Worm (Caenorhabditis elegans) whole organism, young adult: ENCODE results near the gene lact-1.

Source experiments
- B0035.1 ChIP-seq: sonication (generic microtip); optimal IDR thresholded peaks from 2 replicates; lab custom pipeline; 2016; ENCODE audit warnings: missing genetic modification characterization, mild to moderate bottlenecking, missing compliant biosample characterization, missing genotype, missing genetic modification reagents
- C17E4.6 ChIP-seq: fragments of 200-800 bp; sonication (Bioruptor generic); IDR thresholded peaks from 2 replicates; pipeline ENCODE4 v1.3.6; 2022; ENCODE audit warnings: missing genetic modification reagents, missing genetic modification characterization, missing compliant biosample characterization
- F10E7.11 ChIP-seq: sonication (generic microtip); optimal IDR thresholded peaks from 2 replicates; lab custom pipeline; 2017; ENCODE audit warnings: mild to moderate bottlenecking, missing genetic modification characterization, moderate library complexity, missing compliant biosample characterization
- F52B5.7 ChIP-seq: sonication (generic microtip); optimal IDR thresholded peaks from 2 replicates; lab custom pipeline; 2016; ENCODE audit warnings: mild to moderate bottlenecking, missing genetic modification characterization, missing compliant biosample characterization
- K11D2.4 ChIP-seq: fragments of 200-800 bp; sonication (Bioruptor generic); IDR thresholded peaks from 2 replicates; pipeline ENCODE4 v1.3.6; 2022; ENCODE audit warnings: missing genetic modification reagents, missing genetic modification characterization, missing compliant biosample characterization
- K12H6.12 ChIP-seq: fragments of 200-800 bp; sonication (Bioruptor generic); optimal IDR thresholded peaks from 2 replicates; lab custom pipeline; 2018; ENCODE audit warnings: mild to moderate bottlenecking, missing genetic modification characterization, missing compliant biosample characterization
- Y56A3A.18 ChIP-seq: fragments of 200-800 bp; sonication (Bioruptor generic); IDR thresholded peaks from 2 replicates; pipeline ENCODE4 v1.3.6; 2022; ENCODE audit warnings: missing genetic modification reagents, missing genetic modification characterization, missing compliant biosample characterization
- Y79H2A.3 ChIP-seq: fragments of 200-800 bp; sonication (Bioruptor generic); conservative IDR thresholded peaks from 2 replicates; pipeline ENCODE4 v1.3.6; 2022; ENCODE audit warnings: missing genetic modification reagents, missing genetic modification characterization, missing compliant biosample characterization
- attf-5 ChIP-seq: fragments of 200-800 bp; sonication (Bioruptor generic); optimal IDR thresholded peaks from 2 replicates; lab custom pipeline; 2018; ENCODE audit warnings: mild to moderate bottlenecking, missing genetic modification characterization, missing compliant biosample characterization
- bed-1 ChIP-seq: fragments of 200-800 bp; sonication (Bioruptor generic); IDR thresholded peaks from 2 replicates; pipeline ENCODE4 v1.3.6; 2022; ENCODE audit warnings: missing genetic modification reagents, missing genetic modification characterization, missing compliant biosample characterization
- bed-2 ChIP-seq: fragments of 200-800 bp; sonication (Bioruptor generic); IDR thresholded peaks from 2 replicates; pipeline ENCODE4 v1.3.6; 2022; ENCODE audit warnings: missing genetic modification reagents, missing genetic modification characterization, missing compliant biosample characterization
- cebp-1 ChIP-seq, 2 experiments: fragments of 200-800 bp in 1 of 2; sonication (Bioruptor generic) in 1 of 2; sonication (generic microtip) in 1 of 2; IDR thresholded peaks in 1 of 2; optimal IDR thresholded peaks in 1 of 2; 2 replicates each; pipeline versions ENCODE4 v1.3.6 to Lab custom; 2017 to 2022; ENCODE audit warnings: missing compliant biosample characterization in 2 of 2, missing genetic modification characterization in 2 of 2, mild to moderate bottlenecking in 1 of 2, missing genetic modification reagents in 1 of 2, moderate library complexity in 1 of 2
- ceh-40 ChIP-seq: fragments of 200-800 bp; sonication (Bioruptor generic); IDR thresholded peaks from 2 replicates; pipeline ENCODE4 v1.3.6; 2022; ENCODE audit warnings: missing genetic modification characterization, missing compliant biosample characterization
- chd-7 ChIP-seq: sonication (generic microtip); optimal IDR thresholded peaks from 2 replicates; lab custom pipeline; 2016; ENCODE audit warnings: mild to moderate bottlenecking, missing genetic modification characterization, moderate library complexity, missing compliant biosample characterization
- dox-1 ChIP-seq: fragments of 200-800 bp; sonication (Bioruptor generic); IDR thresholded peaks from 2 replicates; pipeline ENCODE4 v1.3.6; 2022; ENCODE audit warnings: missing genetic modification reagents, missing genetic modification characterization, missing compliant biosample characterization
- dpl-1 ChIP-seq: fragments of 150-350 bp; optimal IDR thresholded peaks from 2 replicates; lab custom pipeline; 2014; ENCODE audit warnings: missing biosample characterization, missing genetic modification reagents, missing genetic modification characterization
- efl-1 ChIP-seq: fragments of 150-350 bp; optimal IDR thresholded peaks from 2 replicates; lab custom pipeline; 2014; ENCODE audit warnings: missing biosample characterization, missing genetic modification reagents, missing genetic modification characterization
- egl-18 ChIP-seq: fragments of 200-800 bp; sonication (Bioruptor generic); IDR thresholded peaks from 2 replicates; pipeline ENCODE4 v1.3.6; 2022; ENCODE audit warnings: missing genetic modification reagents, missing genetic modification characterization, missing compliant biosample characterization
- egrh-3 ChIP-seq: fragments of 200-800 bp; sonication (Bioruptor generic); IDR thresholded peaks from 2 replicates; pipeline ENCODE4 v1.3.6; 2022; ENCODE audit warnings: missing genetic modification reagents, missing genetic modification characterization, missing compliant biosample characterization
- him-1 ChIP-seq: sonication (generic microtip); optimal IDR thresholded peaks from 2 replicates; lab custom pipeline; 2016; ENCODE audit warnings: missing genotype, missing genetic modification reagents, missing genetic modification characterization, missing compliant biosample characterization
- hmg-1.2 ChIP-seq: fragments of 200-800 bp; sonication (Bioruptor generic); IDR thresholded peaks from 2 replicates; pipeline ENCODE4 v1.3.6; 2022; ENCODE audit warnings: missing genetic modification reagents, missing genetic modification characterization, missing compliant biosample characterization
- hrde-1 ChIP-seq: sonication (generic microtip); optimal IDR thresholded peaks from 2 replicates; lab custom pipeline; 2016; ENCODE audit warnings: missing genetic modification characterization, mild to moderate bottlenecking, missing compliant biosample characterization, moderate library complexity, missing genotype, missing genetic modification reagents, borderline replicate concordance
- lin-40 ChIP-seq: sonication (generic microtip); optimal IDR thresholded peaks from 2 replicates; lab custom pipeline; 2016; ENCODE audit warnings: missing genetic modification characterization, mild to moderate bottlenecking, missing compliant biosample characterization, missing genotype, missing genetic modification reagents
- lin-54 ChIP-seq: fragments of 200-800 bp; sonication (Bioruptor generic); optimal IDR thresholded peaks from 2 replicates; lab custom pipeline; 2018; ENCODE audit warnings: mild to moderate bottlenecking, missing genetic modification characterization, missing compliant biosample characterization
- madf-3 ChIP-seq: fragments of 200-800 bp; sonication (Bioruptor generic); IDR thresholded peaks from 2 replicates; pipeline ENCODE4 v1.3.6; 2022; ENCODE audit warnings: missing genetic modification reagents, missing genetic modification characterization, missing compliant biosample characterization
- mcd-1 ChIP-seq: fragments of 200-800 bp; sonication (Bioruptor generic); IDR thresholded peaks from 2 replicates; pipeline ENCODE4 v1.3.6; 2022; ENCODE audit warnings: missing genetic modification reagents, missing genetic modification characterization, missing compliant biosample characterization
- nfyb-1 ChIP-seq: fragments of 200-800 bp; sonication (Bioruptor generic); IDR thresholded peaks from 2 replicates; pipeline ENCODE4 v1.3.6; 2022; ENCODE audit warnings: missing genetic modification reagents, missing genetic modification characterization, missing compliant biosample characterization
- rec-8 ChIP-seq, 2 experiments: sonication (generic microtip); optimal IDR thresholded peaks; 2 replicates each; lab custom pipeline; 2016; ENCODE audit warnings: mild to moderate bottlenecking in 2 of 2, missing genetic modification characterization in 2 of 2, missing genetic modification reagents in 2 of 2, missing genotype in 2 of 2, missing biosample characterization in 1 of 2, missing compliant biosample characterization in 1 of 2, moderate library complexity in 1 of 2
- snpc-1.3 ChIP-seq: sonication (generic microtip); optimal IDR thresholded peaks from 2 replicates; lab custom pipeline; 2017; ENCODE audit warnings: missing genetic modification characterization, mild to moderate bottlenecking, missing compliant biosample characterization, antibody characterized with exemption, moderate library complexity, missing genotype, missing genetic modification reagents; ENCODE audit not compliant: insufficient read depth
- somi-1 ChIP-seq: fragments of 200-800 bp; sonication (Bioruptor generic); optimal IDR thresholded peaks from 2 replicates; lab custom pipeline; 2018; ENCODE audit warnings: mild to moderate bottlenecking, missing genetic modification characterization, missing compliant biosample characterization
- tlf-1 ChIP-seq: fragments of 200-800 bp; sonication (Bioruptor generic); optimal IDR thresholded peaks from 2 replicates; lab custom pipeline; 2018; ENCODE audit warnings: mild to moderate bottlenecking, missing genetic modification characterization, missing compliant biosample characterization
- unc-62 ChIP-seq: fragments of 150-350 bp; optimal IDR thresholded peaks from 2 replicates; lab custom pipeline; 2014; ENCODE audit warnings: missing biosample characterization, missing genetic modification reagents, missing genetic modification characterization
- xnd-1 ChIP-seq: sonication (generic microtip); optimal IDR thresholded peaks from 2 replicates; lab custom pipeline; 2016; ENCODE audit warnings: missing genotype, missing genetic modification reagents, missing genetic modification characterization, missing compliant biosample characterization
- ztf-3 ChIP-seq: fragments of 200-800 bp; sonication (Bioruptor generic); optimal IDR thresholded peaks from 2 replicates; lab custom pipeline; 2018; ENCODE audit warnings: mild to moderate bottlenecking, missing genetic modification characterization, missing compliant biosample characterization

lact-1 gene

DNA sequence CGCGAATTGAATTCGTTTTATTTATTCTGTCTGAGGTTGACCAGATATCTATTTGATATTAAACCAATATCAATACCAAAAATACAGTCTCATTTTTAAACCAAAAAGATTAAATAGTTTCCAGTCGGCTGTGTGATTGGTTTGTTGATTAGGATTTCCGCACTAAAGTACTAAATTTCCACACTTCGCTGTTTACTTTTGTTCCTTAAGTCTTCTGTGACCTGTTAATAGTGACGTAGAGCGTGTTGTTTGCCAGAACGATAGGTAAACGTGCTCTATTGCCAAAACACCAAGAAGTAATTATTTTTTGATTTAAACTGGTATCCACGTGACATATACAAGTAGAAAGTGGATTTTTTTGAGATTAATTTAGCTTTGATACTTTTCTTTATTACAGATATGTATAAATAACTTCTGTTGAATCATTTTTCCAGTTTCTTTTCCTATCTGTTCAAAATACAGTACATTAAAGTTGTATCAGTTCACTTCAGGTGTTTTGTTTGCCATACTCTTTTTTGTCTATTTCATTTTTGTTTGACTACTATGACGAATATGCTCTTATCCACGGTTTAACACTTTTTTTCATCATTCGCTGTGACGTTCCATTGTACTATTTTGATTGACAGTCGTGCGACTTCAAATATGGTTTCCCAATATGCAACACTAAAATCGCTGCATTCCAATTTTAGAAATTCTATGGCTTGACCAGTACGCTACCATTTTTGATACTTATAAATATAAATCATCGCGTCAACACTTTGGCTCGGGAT, 30.9 kb upstream of the lact-1 start (continued):
- TF ChIP-seq K12H6.12 (tag; lab: Kevin White, UChicago) (no peak), unc-62 (GFP tag; lab: Kevin White, UChicago) (peak; percentile 89)

DNA sequence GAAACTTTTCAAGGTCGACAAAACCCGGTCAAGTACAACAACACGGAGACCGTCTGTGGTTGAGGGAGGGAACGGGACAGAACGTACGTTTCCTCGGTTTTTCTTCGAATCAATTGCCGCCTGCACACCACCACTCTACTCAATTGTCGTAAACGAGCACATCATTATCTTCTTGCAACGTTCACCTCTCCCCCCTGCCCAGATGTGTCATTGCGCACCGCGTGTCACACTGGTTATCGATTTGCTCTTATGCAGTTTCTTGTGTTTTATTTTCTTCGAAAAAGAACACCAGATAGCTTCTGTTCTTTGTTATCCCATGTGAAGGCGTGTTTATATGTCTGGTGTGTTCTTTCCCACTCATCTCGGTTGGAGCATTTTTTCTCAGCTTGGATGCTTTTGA, 29.4 kb upstream of the lact-1 start:
- no peak for TF ChIP-seq F10E7.11 (tag; lab: Kevin White, UChicago)
- TF ChIP-seq snpc-1.3 (tag; lab: Kevin White, UChicago) = no peak
- TF ChIP-seq ztf-3 (GFP tag; lab: Kevin White, UChicago) = no peak
- TF ChIP-seq K11D2.4 (GFP tag; lab: Robert Waterston, UW) = no peak
- TF ChIP-seq F52B5.7 (tag; lab: Kevin White, UChicago) = no peak
- no peak for TF ChIP-seq somi-1 (GFP tag; lab: Kevin White, UChicago)
- no peak for TF ChIP-seq egl-18 (GFP tag; lab: Robert Waterston, UW)
- TF ChIP-seq C17E4.6 (GFP tag; lab: Robert Waterston, UW) = no peak
- TF ChIP-seq him-1 (tag; lab: Kevin White, UChicago) = no peak
- no peak for TF ChIP-seq chd-7 (tag; lab: Kevin White, UChicago)
- no peak for TF ChIP-seq xnd-1 (tag; lab: Kevin White, UChicago)
- TF ChIP-seq, all 124 proteins: peak for 0

DNA sequence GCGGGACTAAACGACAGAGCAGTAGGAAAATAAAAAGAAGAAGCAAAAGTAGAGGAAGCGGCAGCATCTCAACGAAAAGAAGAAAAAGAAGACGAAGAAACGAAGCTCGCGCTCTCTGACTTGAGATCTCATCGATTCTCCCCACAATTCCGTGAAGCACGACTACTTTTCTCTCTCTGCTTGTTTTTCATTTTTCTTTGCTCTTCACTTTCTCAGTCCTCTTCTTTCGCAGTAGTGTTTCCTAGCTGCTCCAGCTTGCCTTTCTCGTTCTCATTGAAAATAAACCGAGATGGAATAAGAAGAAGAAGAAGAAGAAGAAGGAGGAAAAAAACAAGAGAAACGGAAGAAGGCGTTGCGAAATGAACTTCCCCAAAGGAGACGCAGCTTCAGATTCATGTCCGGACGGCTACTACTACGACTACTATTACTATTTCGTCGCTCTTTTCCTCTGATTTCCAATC, 24.6 kb upstream of the lact-1 start:
- no peak for TF ChIP-seq tlf-1 (GFP tag; lab: Kevin White, UChicago)
- no peak for TF ChIP-seq hrde-1
- TF ChIP-seq Y79H2A.3 (GFP tag; lab: Robert Waterston, UW) = no peak
- no peak for TF ChIP-seq dpl-1
- no peak for TF ChIP-seq cebp-1 (GFP tag; IDR thresholded peaks at IDR 0.05; lab: Robert Waterston, UW)
- TF ChIP-seq cebp-1 (tag; optimal IDR thresholded peaks at IDR 0.05; lab: Kevin White, UChicago) = peak; percentile 72
- no peak for TF ChIP-seq dox-1
- no peak for TF ChIP-seq Y56A3A.18 (GFP tag; lab: Robert Waterston, UW)
- TF ChIP-seq efl-1 (GFP tag; lab: Kevin White, UChicago) = no peak
- TF ChIP-seq K12H6.12 (tag; lab: Kevin White, UChicago) = peak; percentile 74
- peak; percentile 10; the same call in 1 of the 2 replicates for TF ChIP-seq hmg-1.2
- TF ChIP-seq lin-40 (tag; lab: Kevin White, UChicago) = peak; percentile 46
- TF ChIP-seq mcd-1 (GFP tag; lab: Robert Waterston, UW) = no peak

DNA sequence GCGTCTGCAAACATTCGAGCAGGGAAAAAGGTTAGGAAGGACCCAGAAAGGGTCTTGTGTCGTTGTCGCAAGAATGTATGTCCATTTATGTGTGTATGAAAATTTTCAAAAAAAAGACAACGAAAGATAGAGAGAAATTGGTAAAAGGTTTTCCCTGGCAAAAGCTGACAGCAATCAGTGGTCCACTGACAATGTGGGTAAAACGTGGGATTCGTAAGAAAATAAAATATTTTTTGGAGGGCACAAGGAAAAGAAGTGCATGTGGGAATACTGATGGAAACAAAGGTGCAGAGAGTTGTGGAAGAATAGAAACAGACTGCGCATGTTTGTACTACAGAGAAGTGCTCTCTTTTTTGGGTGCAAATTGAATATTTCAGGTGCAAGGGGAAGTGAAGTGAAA, 23.0 kb upstream of the lact-1 start:
- no peak for TF ChIP-seq hrde-1
- TF ChIP-seq bed-1 (GFP tag; lab: Robert Waterston, UW) = no peak
- TF ChIP-seq egrh-3 (GFP tag; lab: Robert Waterston, UW) = no peak
- no peak for TF ChIP-seq K11D2.4 (GFP tag; lab: Robert Waterston, UW)
- no peak for TF ChIP-seq madf-3 (GFP tag; lab: Robert Waterston, UW)
- no peak for TF ChIP-seq bed-2 (GFP tag; lab: Robert Waterston, UW)
- TF ChIP-seq B0035.1 (tag; lab: Kevin White, UChicago) = no peak
- TF ChIP-seq lin-54 (GFP tag; lab: Kevin White, UChicago) = no peak
- TF ChIP-seq ceh-40 (GFP tag; lab: Robert Waterston, UW) = no peak
- TF ChIP-seq rec-8 (tag; optimal IDR thresholded peaks at IDR 0.05; lab: Kevin White, UChicago) = no peak
- TF ChIP-seq attf-5 = no peak
- no peak for TF ChIP-seq nfyb-1 (GFP tag; lab: Robert Waterston, UW)
- no peak for TF ChIP-seq lin-40 (tag; lab: Kevin White, UChicago)
